Worm (Caenorhabditis elegans): ENCODE results near the gene T25E12.6.

- TF ChIP-seq him-1 (tag; optimal IDR thresholded peaks at IDR 0.05) = no peak
- TF ChIP-seq dao-5 (tag; optimal IDR thresholded peaks at IDR 0.05) = no peak
These were observed 6.7 kb upstream of the T25E12.6 start, which contains the start of the genes clec-38 and clec-34 for ce11 chrV:16735518-16735917.
